Worm (Caenorhabditis elegans): ENCODE data around the gene rab-37.

Gene rab-37

DNA sequence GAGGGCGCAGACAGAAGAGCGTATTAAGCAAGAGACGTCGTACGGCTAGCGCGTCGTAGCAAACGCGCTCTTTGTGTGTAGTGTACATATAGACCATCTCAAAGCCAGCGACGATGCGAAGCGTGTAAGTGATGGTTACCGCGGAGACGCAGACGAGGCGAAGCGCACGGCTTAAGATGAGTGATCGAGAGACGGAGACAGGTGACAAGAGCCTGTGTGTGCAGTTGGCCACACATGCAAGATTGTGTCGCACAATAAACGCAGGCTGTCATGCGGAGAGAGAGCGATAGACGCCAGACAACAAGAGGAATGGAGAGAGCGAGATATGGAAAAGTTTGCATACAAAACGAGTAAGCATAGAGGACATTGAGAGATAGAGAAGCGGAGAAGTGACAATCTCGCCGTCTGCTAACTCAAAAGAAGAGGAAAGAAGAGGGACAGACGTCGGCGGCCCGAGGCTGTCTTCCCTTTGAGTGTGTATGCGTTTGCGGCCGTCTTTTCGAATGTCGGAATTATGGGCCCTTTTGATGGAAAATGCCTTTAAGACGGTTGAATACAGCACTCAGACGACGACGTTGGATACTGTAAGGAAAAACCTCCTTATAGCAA, 12.8 kb downstream of the rab-37 start (continued):
- peak; percentile 77 for TF ChIP-seq repo-1 (tag; optimal IDR thresholded peaks at IDR 0.05)
- peak in 1 of 3 experiments; percentile 46 for TF ChIP-seq lin-35 (GFP tag; optimal IDR thresholded peaks at IDR 0.05)
- no peak for TF ChIP-seq let-526 (GFP tag; IDR thresholded peaks at IDR 0.05)
- peak; percentile 56 for TF ChIP-seq K11D2.4 (GFP tag; IDR thresholded peaks at IDR 0.05)
- peak; percentile 26 for TF ChIP-seq nhr-80 (tag; optimal IDR thresholded peaks at IDR 0.05)
- peak; percentile 35 for TF ChIP-seq ztf-3 (GFP tag; optimal IDR thresholded peaks at IDR 0.05)
- peak; percentile 23 for TF ChIP-seq F23B12.7 (tag; optimal IDR thresholded peaks at IDR 0.05; ENCODE audit: insufficient read depth)
- peak; percentile 1 for TF ChIP-seq ceh-27 (GFP tag; optimal IDR thresholded peaks at IDR 0.05)
- no peak for TF ChIP-seq mes-4 (tag; optimal IDR thresholded peaks at IDR 0.05)
- no peak for TF ChIP-seq madf-8 (GFP tag; conservative IDR thresholded peaks at IDR 0.05)
- no peak for TF ChIP-seq ceh-100 (GFP tag; IDR thresholded peaks at IDR 0.05)
- TF ChIP-seq die-1 (tag; optimal IDR thresholded peaks at IDR 0.05): peak; percentile 25
- TF ChIP-seq F22D6.2 (tag; optimal IDR thresholded peaks at IDR 0.05): no peak
- no peak for TF ChIP-seq pha-4 (tag; optimal IDR thresholded peaks at IDR 0.05)
- peak; percentile 45 for TF ChIP-seq F10E7.11 (tag; optimal IDR thresholded peaks at IDR 0.05)
- TF ChIP-seq aptf-2 (GFP tag; conservative IDR thresholded peaks at IDR 0.05): no peak
- no peak for TF ChIP-seq aptf-3 (GFP tag; IDR thresholded peaks at IDR 0.05)
- TF ChIP-seq Y56A3A.18 (GFP tag; IDR thresholded peaks at IDR 0.05): peak; percentile 46; the same call in 1 of the 2 replicates
- TF ChIP-seq lin-26 (GFP tag; IDR thresholded peaks at IDR 0.05): peak; percentile 21; the same call in 1 of the 2 replicates
- 0 out of 2 replicates have a peak, but pooled peaks have one; percentile 14 for TF ChIP-seq madf-3 (GFP tag; IDR thresholded peaks at IDR 0.05)
- TF ChIP-seq B0261.1 (tag; optimal IDR thresholded peaks at IDR 0.05): no peak
- TF ChIP-seq gei-17 (GFP tag; optimal IDR thresholded peaks at IDR 0.05): peak; percentile 89
- no peak for TF ChIP-seq him-1 (tag; optimal IDR thresholded peaks at IDR 0.05)
- no peak for TF ChIP-seq Y53F4B.3 (GFP tag; IDR thresholded peaks at IDR 0.05)
- no peak for TF ChIP-seq T26A5.8 (tag; optimal IDR thresholded peaks at IDR 0.05)
- TF ChIP-seq F57A8.1 (GFP tag; optimal IDR thresholded peaks at IDR 0.05): no peak
- TF ChIP-seq ama-1 (optimal IDR thresholded peaks at IDR 0.05): peak; percentile 56
- no peak for TF ChIP-seq ama-1 (GFP tag; optimal IDR thresholded peaks at IDR 0.05)
- no peak for TF ChIP-seq rec-8 (tag; optimal IDR thresholded peaks at IDR 0.05)
- peak; percentile 71 for TF ChIP-seq akir-1 (GFP tag; optimal IDR thresholded peaks at IDR 0.05)
- peak; percentile 20; the same call in 1 of the 2 replicates for TF ChIP-seq pbrm-1 (GFP tag; IDR thresholded peaks at IDR 0.05)
- no peak for TF ChIP-seq hmg-20 (GFP tag; IDR thresholded peaks at IDR 0.05)
- no peak for TF ChIP-seq nfya-2 (GFP tag; IDR thresholded peaks at IDR 0.05)
- TF ChIP-seq zim-3 (tag; optimal IDR thresholded peaks at IDR 0.05): no peak
- peak; percentile 44 for TF ChIP-seq K12H6.12 (tag; optimal IDR thresholded peaks at IDR 0.05)
- TF ChIP-seq ztf-25 (GFP tag; IDR thresholded peaks at IDR 0.05): no peak
- TF ChIP-seq dox-1 (GFP tag; IDR thresholded peaks at IDR 0.05): peak; percentile 68
- peak; percentile 28 for TF ChIP-seq madf-10 (tag; optimal IDR thresholded peaks at IDR 0.05)
- no peak for TF ChIP-seq ceh-58 (GFP tag; IDR thresholded peaks at IDR 0.05)
- no peak for TF ChIP-seq ztf-28 (GFP tag; IDR thresholded peaks at IDR 0.05)
- peak; percentile 50 for TF ChIP-seq F52B5.7 (tag; optimal IDR thresholded peaks at IDR 0.05)
- peak; percentile 94 for TF ChIP-seq B0336.3 (GFP tag; IDR thresholded peaks at IDR 0.05)
- 0 out of 2 replicates have a peak, but pooled peaks have one; percentile 27 for TF ChIP-seq cebp-1 (GFP tag; IDR thresholded peaks at IDR 0.05)
- TF ChIP-seq cebp-1 (tag; optimal IDR thresholded peaks at IDR 0.05): peak; percentile 86
- peak; percentile 97 for TF ChIP-seq hmg-1.2 (GFP tag; IDR thresholded peaks at IDR 0.05)
- peak; percentile 35 for TF ChIP-seq lin-54 (GFP tag; optimal IDR thresholded peaks at IDR 0.05)
- no peak for TF ChIP-seq cebp-2 (GFP tag; IDR thresholded peaks at IDR 0.05)
- no peak for TF ChIP-seq T07F8.4 (tag; optimal IDR thresholded peaks at IDR 0.05)
- TF ChIP-seq rpc-1 (optimal IDR thresholded peaks at IDR 0.05): no peak
- TF ChIP-seq rpc-1 (tag; optimal IDR thresholded peaks at IDR 0.05): no peak
